Fruit fly (Drosophila melanogaster) whole organism, pupa: ENCODE results near the gene RpL32.

Experiments
- CG10348 ChIP-seq: fragments of 200-800 bp; sonication (Bioruptor generic); IDR thresholded peaks from 2 replicates; pipeline ENCODE4 v1.3.6; 2022; ENCODE audit warnings: missing biosample characterization, missing genetic modification characterization
- CG12605 ChIP-seq: fragments of 200-800 bp; sonication (Bioruptor generic); IDR thresholded peaks from 2 replicates; pipeline ENCODE4 v1.3.6; 2022; ENCODE audit warnings: missing biosample characterization, missing genetic modification characterization
- CG13204 ChIP-seq: fragments of 200-800 bp; sonication (Bioruptor generic); optimal IDR thresholded peaks from 2 replicates; lab custom pipeline; 2018; ENCODE audit warnings: missing biosample characterization, mild to moderate bottlenecking, missing genetic modification characterization, moderate library complexity
- CG14655 ChIP-seq: fragments of 200-800 bp; sonication (Bioruptor generic); optimal IDR thresholded peaks from 3 replicates; lab custom pipeline; 2017; ENCODE audit warnings: mild to moderate bottlenecking, missing biosample characterization, missing genetic modification reagents, missing genetic modification characterization
- CG15710 ChIP-seq: fragments of 200-800 bp; sonication (Bioruptor generic); optimal IDR thresholded peaks from 2 replicates; lab custom pipeline; 2018; ENCODE audit warnings: missing biosample characterization, mild to moderate bottlenecking, missing genetic modification characterization, moderate library complexity
- CG17806 ChIP-seq: fragments of 200-800 bp; sonication (Bioruptor generic); optimal IDR thresholded peaks from 2 replicates; lab custom pipeline; 2018; ENCODE audit warnings: missing biosample characterization, mild to moderate bottlenecking, missing genetic modification characterization, moderate library complexity
- CG32121 ChIP-seq: fragments of 200-800 bp; sonication (Bioruptor generic); IDR thresholded peaks from 2 replicates; pipeline ENCODE4 v1.3.6; 2022; ENCODE audit warnings: missing biosample characterization, missing genetic modification characterization
- CG34367 ChIP-seq: fragments of 200-800 bp; sonication (Bioruptor generic); optimal IDR thresholded peaks from 2 replicates; lab custom pipeline; 2018; ENCODE audit warnings: missing biosample characterization, mild to moderate bottlenecking, missing genetic modification characterization
- CG4496 ChIP-seq: fragments of 200-800 bp; sonication (Bioruptor generic); IDR thresholded peaks from 3 replicates; pipeline ENCODE4 v1.3.6; 2022; ENCODE audit warnings: missing biosample characterization, missing genetic modification characterization
- CG8159 ChIP-seq: fragments of 200-800 bp; sonication (Bioruptor generic); optimal IDR thresholded peaks from 3 replicates; lab custom pipeline; 2018; ENCODE audit warnings: missing biosample characterization, mild to moderate bottlenecking, missing genetic modification characterization, moderate library complexity
- CG8301 ChIP-seq: fragments of 200-800 bp; sonication (Bioruptor generic); optimal IDR thresholded peaks from 2 replicates; lab custom pipeline; 2018; ENCODE audit warnings: missing biosample characterization, mild to moderate bottlenecking, missing genetic modification characterization
- CG9948 ChIP-seq: fragments of 200-800 bp; sonication (Bioruptor generic); optimal IDR thresholded peaks from 2 replicates; lab custom pipeline; 2018; ENCODE audit warnings: missing biosample characterization, mild to moderate bottlenecking, missing genetic modification characterization, moderate library complexity
- D1 ChIP-seq: fragments of 200-800 bp; sonication (Bioruptor generic); optimal IDR thresholded peaks from 2 replicates; lab custom pipeline; 2018; ENCODE audit warnings: missing biosample characterization, mild to moderate bottlenecking, missing genetic modification characterization, moderate library complexity
- EcR ChIP-seq: fragments of 200-800 bp; sonication (Bioruptor generic); optimal IDR thresholded peaks from 3 replicates; lab custom pipeline; 2019; ENCODE audit warnings: missing biosample characterization, missing genetic modification characterization, mild to moderate bottlenecking, moderate library complexity, missing genetic modification reagents
- Ets98B ChIP-seq: fragments of 200-800 bp; sonication (Bioruptor generic); IDR thresholded peaks from 2 replicates; pipeline ENCODE4 v1.3.6; 2022; ENCODE audit warnings: missing biosample characterization, missing genetic modification characterization
- Pif1A ChIP-seq: fragments of 200-800 bp; sonication (Bioruptor generic); optimal IDR thresholded peaks from 3 replicates; lab custom pipeline; 2016; ENCODE audit warnings: missing biosample characterization, missing genetic modification characterization
- Pif1B ChIP-seq: fragments of 200-800 bp; sonication (Bioruptor generic); optimal IDR thresholded peaks from 3 replicates; lab custom pipeline; 2016; ENCODE audit warnings: missing biosample characterization, missing genetic modification characterization
- Snoo ChIP-seq: fragments of 200-800 bp; sonication (Bioruptor generic); optimal IDR thresholded peaks from 3 replicates; lab custom pipeline; 2017; ENCODE audit warnings: missing biosample characterization, mild to moderate bottlenecking, missing genetic modification characterization, inconsistent platforms
- fd96Ca ChIP-seq: fragments of 200-800 bp; sonication (Bioruptor generic); IDR thresholded peaks from 3 replicates; pipeline ENCODE4 v1.3.6; 2022; ENCODE audit warnings: missing biosample characterization, missing genetic modification characterization
- gl ChIP-seq: fragments of 200-800 bp; sonication (Bioruptor generic); optimal IDR thresholded peaks from 2 replicates; lab custom pipeline; 2018; ENCODE audit warnings: missing biosample characterization, mild to moderate bottlenecking, missing genetic modification characterization
- rn ChIP-seq: fragments of 200-800 bp; sonication (Bioruptor generic); IDR thresholded peaks from 2 replicates; pipeline ENCODE4 v1.3.6; 2022; ENCODE audit warnings: missing biosample characterization, missing genetic modification characterization

Gene RpL32

dm6 chr3R:30022452-30023028 is 23.4 kb downstream of the RpL32 start, which contains the start of the genes RpS28a and Axn:
Gene RpS28a, minus strand, starts transcription at chr3R:30022648.
Gene Axn, plus strand, starts transcription at chr3R:30022842.
- no peak for TF ChIP-seq CG8159 (tag; lab: Kevin White, UChicago)
- TF ChIP-seq gl (tag; lab: Kevin White, UChicago), result no peak
- TF ChIP-seq CG14655, result no peak
- peak; percentile 93 for TF ChIP-seq EcR (GFP tag; lab: Kevin White, UChicago)

dm6 chr3R:30021559-30022451 is 24.2 kb downstream of the RpL32 start, which contains the start of gene Mgat2:
Gene Mgat2, minus strand, starts transcription at chr3R:30022221.
- TF ChIP-seq CG17806 (tag; lab: Kevin White, UChicago) (peak; percentile 2), CG8301 (tag; lab: Kevin White, UChicago) (no peak), CG34367 (tag; lab: Kevin White, UChicago) (no peak), CG4496 (GFP tag; lab: Robert Waterston, UW) (peak; percentile 61; the same call in 2 of the 3 replicates), D1 (no peak), Ets98B (GFP tag; lab: Robert Waterston, UW) (peak; percentile 65; the same call in 1 of the 2 replicates), CG13204 (peak; percentile 98), CG9948 (no peak), Snoo (tag; lab: Kevin White, UChicago) (peak; percentile 17), CG32121 (GFP tag; lab: Robert Waterston, UW) (no peak; the same call in 1 of the 2 replicates), CG15710 (no peak), rn (no peak), CG10348 (GFP tag; lab: Robert Waterston, UW) (no peak), CG12605 (peak; percentile 47)
- TF ChIP-seq, all 21 proteins: peak for 6

dm6 chr3R:30021009-30021408 is 25.0 kb downstream of the RpL32 start:
- TF ChIP-seq Pif1B (GFP tag; lab: Kevin White, UChicago), result no peak
- TF ChIP-seq CG32121 (GFP tag; lab: Robert Waterston, UW), result peak; percentile 73
- TF ChIP-seq CG8159 (tag; lab: Kevin White, UChicago), result peak; percentile 27
- peak; percentile 8 for TF ChIP-seq CG17806 (tag; lab: Kevin White, UChicago)
- peak; percentile 57 for TF ChIP-seq Ets98B (GFP tag; lab: Robert Waterston, UW)
- TF ChIP-seq CG34367 (tag; lab: Kevin White, UChicago), result no peak
- no peak for TF ChIP-seq Pif1A
- peak; percentile 37; the same call in 1 of the 3 replicates for TF ChIP-seq fd96Ca
- TF ChIP-seq CG4496 (GFP tag; lab: Robert Waterston, UW), result peak; percentile 64; the same call in 2 of the 3 replicates
- TF ChIP-seq EcR (GFP tag; lab: Kevin White, UChicago), result no peak
- TF ChIP-seq CG15710, result peak; percentile 9
- TF ChIP-seq CG10348 (GFP tag; lab: Robert Waterston, UW), result no peak
- 0 out of 2 replicates have a peak, but pooled peaks have one; percentile 21 for TF ChIP-seq rn
- peak; percentile 44 for TF ChIP-seq CG8301 (tag; lab: Kevin White, UChicago)
- no peak for TF ChIP-seq D1
- TF ChIP-seq CG13204, result no peak
- TF ChIP-seq Snoo (tag; lab: Kevin White, UChicago), result no peak
- no peak for TF ChIP-seq CG14655
- no peak for TF ChIP-seq CG12605
- TF ChIP-seq gl (tag; lab: Kevin White, UChicago), result no peak
- peak; percentile 20 for TF ChIP-seq CG9948

dm6 chr3R:30014977-30015514 is 30.9 kb downstream of the RpL32 start, which contains the start of gene CG7920:
Gene CG7920, minus strand, starts transcription at chr3R:30015284.
- TF ChIP-seq fd96Ca (no peak), D1 (no peak), Ets98B (GFP tag; lab: Robert Waterston, UW) (peak; percentile 40; the same call in 1 of the 2 replicates), EcR (GFP tag; lab: Kevin White, UChicago) (no peak), CG17806 (tag; lab: Kevin White, UChicago) (peak; percentile 6), CG13204 (peak; percentile 45), CG12605 (peak; percentile 44; the same call in 1 of the 2 replicates), gl (tag; lab: Kevin White, UChicago) (no peak), CG8301 (tag; lab: Kevin White, UChicago) (peak; percentile 6), CG4496 (GFP tag; lab: Robert Waterston, UW) (0 out of 3 replicates have a peak, but pooled peaks have one; percentile 36), CG34367 (tag; lab: Kevin White, UChicago) (peak; percentile 7), CG32121 (GFP tag; lab: Robert Waterston, UW) (0 out of 2 replicates have a peak, but pooled peaks have one; percentile 24)

- TF ChIP-seq fd96Ca, result no peak
- TF ChIP-seq CG15710, result no peak
- no peak for TF ChIP-seq CG8159 (tag; lab: Kevin White, UChicago)
- no peak for TF ChIP-seq EcR (GFP tag; lab: Kevin White, UChicago)
- TF ChIP-seq CG14655, result no peak
- no peak for TF ChIP-seq rn
- TF ChIP-seq Pif1A, result no peak
- TF ChIP-seq gl (tag; lab: Kevin White, UChicago), result no peak
- no peak for TF ChIP-seq CG34367 (tag; lab: Kevin White, UChicago)
- no peak for TF ChIP-seq CG4496 (GFP tag; lab: Robert Waterston, UW)
- no peak for TF ChIP-seq Snoo (tag; lab: Kevin White, UChicago)
These were observed 31.5 kb downstream of the RpL32 start for dm6 chr3R:30014480-30014879.
